Worm (Caenorhabditis elegans): Measurements from ENCODE around the gene C26E1.1.

- TF ChIP-seq med-1 (GFP tag; optimal IDR thresholded peaks at IDR 0.05; ENCODE audit: insufficient read depth), result no peak
- no peak for TF ChIP-seq ref-1 (GFP tag; conservative IDR thresholded peaks at IDR 0.05)
- TF ChIP-seq flt-1 (GFP tag; IDR thresholded peaks at IDR 0.05), result no peak
- TF ChIP-seq tab-1 (GFP tag; IDR thresholded peaks at IDR 0.05), result no peak
- no peak for TF ChIP-seq klf-2 (GFP tag; conservative IDR thresholded peaks at IDR 0.05)
Measured at ce11 chrV:13300492-13300891, 3.2 kb downstream of the C26E1.1 start.

Measured in whole organism, midembryonic.